Worm (Caenorhabditis elegans): ENCODE data around the gene mec-14.

The mec-14 gene

DNA sequence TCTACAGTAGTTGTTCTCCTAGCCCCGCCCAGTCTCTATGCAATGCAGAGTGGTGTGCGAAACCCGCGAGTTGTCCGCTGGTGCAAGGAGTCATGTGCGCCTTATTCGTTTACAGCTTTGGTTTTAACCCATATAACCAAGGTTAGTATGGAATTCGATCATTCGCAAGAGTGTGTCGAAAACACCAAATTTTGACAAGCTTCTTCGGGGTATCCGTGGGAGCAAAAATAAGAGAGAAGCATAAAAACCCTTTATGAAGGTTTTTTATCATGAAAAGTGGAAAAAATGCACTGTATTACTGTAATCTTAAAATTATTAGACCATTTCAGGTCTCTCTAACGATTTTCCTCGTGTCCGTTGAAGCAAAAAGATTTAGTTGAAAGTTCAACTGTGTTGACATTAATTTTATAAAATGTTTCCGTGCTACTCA is 50.6 kb downstream of the mec-14 start (continued):
- TF ChIP-seq lin-39 (tag; optimal IDR thresholded peaks at IDR 0.05) (no peak), nhr-28 (tag; optimal IDR thresholded peaks at IDR 0.05) (no peak), egl-27 (tag; optimal IDR thresholded peaks at IDR 0.05) (no peak), arid-1 (GFP tag; conservative IDR thresholded peaks at IDR 0.05) (peak; percentile 62), lir-3 (tag; optimal IDR thresholded peaks at IDR 0.05) (no peak), vab-7 (GFP tag; IDR thresholded peaks at IDR 0.05) (no peak), nhr-6 (tag; optimal IDR thresholded peaks at IDR 0.05) (peak; percentile 26), lim-7 (GFP tag; IDR thresholded peaks at IDR 0.05) (no peak), spr-3 (GFP tag; optimal IDR thresholded peaks at IDR 0.05) (no peak)

- 0 out of 2 replicates have a peak, but pooled peaks have one; percentile 59 for TF ChIP-seq Y105C5A.15 (GFP tag; IDR thresholded peaks at IDR 0.05)
- TF ChIP-seq lin-1 (GFP tag; IDR thresholded peaks at IDR 0.05): peak; percentile 72; the same call in 1 of the 2 replicates
- peak; percentile 89 for TF ChIP-seq php-3 (GFP tag; IDR thresholded peaks at IDR 0.05)
- peak; percentile 22 for TF ChIP-seq F10B5.3 (tag; optimal IDR thresholded peaks at IDR 0.05)
- no peak for TF ChIP-seq ctbp-1 (GFP tag; IDR thresholded peaks at IDR 0.05)
- no peak for TF ChIP-seq lim-7 (GFP tag; IDR thresholded peaks at IDR 0.05)
- no peak for TF ChIP-seq ceh-62 (tag; optimal IDR thresholded peaks at IDR 0.05)
- no peak for TF ChIP-seq ZK337.2 (GFP tag; IDR thresholded peaks at IDR 0.05)
- peak; percentile 63; the same call in 1 of the 2 replicates for TF ChIP-seq pha-4 (GFP tag; IDR thresholded peaks at IDR 0.05)
- no peak for TF ChIP-seq pha-4 (tag; optimal IDR thresholded peaks at IDR 0.05)
- TF ChIP-seq nhr-76 (tag; optimal IDR thresholded peaks at IDR 0.05): no peak
- peak; percentile 91 for TF ChIP-seq T26A8.4 (GFP tag; IDR thresholded peaks at IDR 0.05)
- peak in 1 of 2 experiments; percentile 71 for TF ChIP-seq lsy-2 (tag; optimal IDR thresholded peaks at IDR 0.05)
- TF ChIP-seq dmd-9 (GFP tag; IDR thresholded peaks at IDR 0.05): no peak
- TF ChIP-seq ama-1 (optimal IDR thresholded peaks at IDR 0.05): peak; percentile 98
- TF ChIP-seq unc-130 (GFP tag; optimal IDR thresholded peaks at IDR 0.05): peak; percentile 24
- peak; percentile 70 for TF ChIP-seq arid-1 (GFP tag; conservative IDR thresholded peaks at IDR 0.05)
- peak; percentile 36 for TF ChIP-seq nhr-77 (tag; optimal IDR thresholded peaks at IDR 0.05)
- peak; percentile 68; the same call in 1 of the 2 replicates for TF ChIP-seq nhr-42 (GFP tag; IDR thresholded peaks at IDR 0.05)
- no peak for TF ChIP-seq ceh-28 (tag; optimal IDR thresholded peaks at IDR 0.05)
- no peak for TF ChIP-seq ceh-44 (GFP tag; IDR thresholded peaks at IDR 0.05)
- no peak for TF ChIP-seq set-16 (GFP tag; IDR thresholded peaks at IDR 0.05)
- TF ChIP-seq unc-39 (tag; optimal IDR thresholded peaks at IDR 0.05): no peak
- TF ChIP-seq nhr-48 (tag; optimal IDR thresholded peaks at IDR 0.05): peak; percentile 50
- 0 out of 2 replicates have a peak, but pooled peaks have one; percentile 58 for TF ChIP-seq D1046.2 (GFP tag; IDR thresholded peaks at IDR 0.05)
- TF ChIP-seq aha-1 (tag): peak; percentile 65
- peak; percentile 88 for TF ChIP-seq snpc-4 (tag; optimal IDR thresholded peaks at IDR 0.05)
- peak; percentile 69 for TF ChIP-seq T20F7.1 (GFP tag; optimal IDR thresholded peaks at IDR 0.05)
- peak; percentile 54 for TF ChIP-seq lin-13 (GFP tag; optimal IDR thresholded peaks at IDR 0.05)
- TF ChIP-seq vab-7 (GFP tag; IDR thresholded peaks at IDR 0.05): peak; percentile 36; the same call in 1 of the 2 replicates
- peak; percentile 12; the same call in 1 of the 2 replicates for TF ChIP-seq madf-9 (GFP tag; conservative IDR thresholded peaks at IDR 0.05)
- TF ChIP-seq dmd-8 (GFP tag; IDR thresholded peaks at IDR 0.05): no peak
- TF ChIP-seq daf-19 (GFP tag; conservative IDR thresholded peaks at IDR 0.05): no peak; the same call in 1 of the 2 replicates
- TF ChIP-seq madf-5 (GFP tag; IDR thresholded peaks at IDR 0.05): no peak
- TF ChIP-seq mxl-2 (GFP tag; conservative IDR thresholded peaks at IDR 0.05): no peak
- no peak for TF ChIP-seq zag-1 (tag; optimal IDR thresholded peaks at IDR 0.05)
- TF ChIP-seq aly-2 (tag; optimal IDR thresholded peaks at IDR 0.05): no peak
- TF ChIP-seq F26F4.8 (GFP tag; conservative IDR thresholded peaks at IDR 0.05): no peak
- no peak for TF ChIP-seq ztf-11 (tag; optimal IDR thresholded peaks at IDR 0.05)
- no peak for TF ChIP-seq cey-2 (tag; optimal IDR thresholded peaks at IDR 0.05; ENCODE audit: borderline replicate concordance, insufficient read depth)
- peak; percentile 38 for TF ChIP-seq ztf-7 (tag; optimal IDR thresholded peaks at IDR 0.05)
- peak; percentile 66 for TF ChIP-seq nhr-10 (tag; optimal IDR thresholded peaks at IDR 0.05)
- TF ChIP-seq Y5F2A.4 (GFP tag; optimal IDR thresholded peaks at IDR 0.05): peak; percentile 61
- peak; percentile 33 for TF ChIP-seq dpl-1 (GFP tag; optimal IDR thresholded peaks at IDR 0.05)
- no peak for TF ChIP-seq fos-1 (tag; optimal IDR thresholded peaks at IDR 0.05)
Measured at ce11 chrIII:7141285-7141715, 51.5 kb downstream of the mec-14 start.

All from whole organism, L4 larva.